Worm (Caenorhabditis elegans) whole organism, early embryonic: ENCODE results near the gene sdz-15.

Source experiments
- F13C5.2 ChIP-seq: sonication (generic microtip); optimal IDR thresholded peaks from 2 replicates; lab custom pipeline; 2017; ENCODE audit warnings: mild to moderate bottlenecking, missing genetic modification characterization, inconsistent platforms, missing compliant biosample characterization
- ama-1 ChIP-seq: fragments of 150-350 bp; optimal IDR thresholded peaks from 2 replicates; lab custom pipeline; 2014
- flt-1 ChIP-seq: fragments of 200-800 bp; sonication (Bioruptor generic); IDR thresholded peaks from 2 replicates; pipeline ENCODE4 v1.3.6; 2022; ENCODE audit warnings: missing genetic modification characterization, missing compliant biosample characterization
- hmbx-1 ChIP-seq: sonication (generic microtip); optimal IDR thresholded peaks from 2 replicates; lab custom pipeline; 2016; ENCODE audit warnings: mild to moderate bottlenecking, missing genetic modification characterization, missing compliant biosample characterization
- hmg-4 ChIP-seq: fragments of 200-800 bp; sonication (Bioruptor generic); optimal IDR thresholded peaks from 2 replicates; lab custom pipeline; 2018; ENCODE audit warnings: mild to moderate bottlenecking, missing genetic modification characterization, missing compliant biosample characterization
- hnd-1 ChIP-seq: sonication (generic microtip); optimal IDR thresholded peaks from 2 replicates; lab custom pipeline; 2016; ENCODE audit warnings: missing genetic modification characterization, missing compliant biosample characterization
- scrt-1 ChIP-seq: fragments of 200-800 bp; sonication (Bioruptor generic); IDR thresholded peaks from 2 replicates; pipeline ENCODE4 v1.3.6; 2022; ENCODE audit warnings: missing genetic modification characterization, missing compliant biosample characterization

DNA sequence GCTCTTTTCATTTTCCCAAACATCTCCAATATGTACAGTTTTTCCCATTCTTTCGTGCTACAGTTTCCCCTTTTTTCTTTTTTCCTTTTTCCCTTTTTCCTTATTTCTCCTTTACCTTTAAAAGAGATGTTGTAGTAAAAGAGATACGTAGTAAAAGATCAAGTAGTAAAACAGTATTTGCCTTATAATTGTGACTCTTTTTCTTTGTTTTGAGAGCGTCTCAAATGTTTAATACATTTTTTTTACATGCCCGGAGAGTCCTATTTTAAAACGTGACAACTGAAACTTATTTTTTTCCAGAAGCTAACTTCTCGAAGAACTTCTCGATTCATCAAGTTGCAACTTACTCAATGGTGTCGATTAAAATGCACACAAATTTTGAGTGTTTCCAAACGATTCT is 9.6 kb downstream of the sdz-15 start, which contains the start of gene F23F12.12:
- TF ChIP-seq F13C5.2 (tag; lab: Kevin White, UChicago) (no peak), hmg-4 (GFP tag; lab: Kevin White, UChicago) (no peak), scrt-1 (GFP tag; lab: Robert Waterston, UW) (no peak), ama-1 (lab: Kevin White, UChicago) (no peak), hnd-1 (tag; lab: Kevin White, UChicago) (no peak), hmbx-1 (tag; lab: Kevin White, UChicago) (no peak), flt-1 (GFP tag; lab: Robert Waterston, UW) (no peak)
